Fruit fly (Drosophila melanogaster): Measurements from ENCODE around the gene Uros1.

The Uros1 gene

DNA sequence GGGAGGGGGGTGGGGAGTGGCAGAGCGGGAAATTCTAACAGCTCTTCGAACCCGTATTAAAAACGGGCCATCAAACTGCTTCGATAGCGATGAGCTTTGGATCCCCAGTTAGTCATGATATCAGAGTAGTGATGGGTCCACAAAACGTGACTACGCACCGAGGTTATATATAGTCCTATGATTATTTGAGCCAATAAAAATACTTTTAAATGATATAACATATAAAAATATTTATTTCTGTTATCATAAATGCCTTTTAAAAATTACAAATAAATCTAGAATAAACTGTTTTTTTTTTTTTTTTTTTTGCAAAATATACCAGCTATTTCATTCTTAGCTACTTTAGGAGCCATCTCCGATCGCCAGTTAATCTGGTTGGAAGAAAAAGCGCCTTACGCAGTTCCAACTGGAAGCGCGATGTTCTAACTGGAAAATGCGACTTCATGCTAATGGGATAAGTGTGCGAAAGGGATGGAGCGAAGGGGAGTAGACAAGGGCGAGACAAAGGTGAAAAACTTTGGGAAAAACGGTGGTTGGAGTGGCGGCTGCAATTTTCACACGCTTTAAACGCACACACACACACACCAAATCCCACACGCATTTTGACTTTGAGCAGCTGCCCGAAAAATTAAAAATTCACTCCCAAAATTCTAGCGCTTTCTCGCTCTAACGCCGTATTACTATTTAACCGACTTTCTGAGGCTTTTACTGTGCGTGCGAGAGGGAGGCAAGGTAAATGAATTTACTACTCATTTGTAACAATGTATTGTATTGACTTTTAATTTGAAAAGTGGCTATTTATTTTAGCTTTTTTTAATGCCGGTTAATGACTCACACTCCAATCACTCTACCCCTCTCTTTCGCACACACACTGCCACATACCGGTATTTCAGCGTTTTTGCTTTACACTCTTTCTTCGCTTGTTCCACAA, 3.0 kb downstream of the Uros1 start (continued):
- TF ChIP-seq ham (GFP tag; IDR thresholded peaks at IDR 0.05) (no peak), Bdp1 (GFP tag; optimal IDR thresholded peaks at IDR 0.05) (no peak), CG12104 (GFP tag; optimal IDR thresholded peaks at IDR 0.05) (peak; percentile 10), kay (GFP tag; optimal IDR thresholded peaks at IDR 0.05) (peak; percentile 45), bsh (GFP tag; optimal IDR thresholded peaks at IDR 0.05) (peak in 1 of 2 experiments; percentile 17), tgo (GFP tag; IDR thresholded peaks at IDR 0.05) (0 out of 3 replicates have a peak, but pooled peaks have one; percentile 31), Xrp1 (GFP tag; IDR thresholded peaks at IDR 0.05) (peak; percentile 39; the same call in 1 of the 2 replicates), CG15601 (tag; optimal IDR thresholded peaks at IDR 0.05) (peak; percentile 14), tll (GFP tag; optimal IDR thresholded peaks at IDR 0.05) (peak in 1 of 2 experiments; percentile 32), B-H2 (GFP tag; optimal IDR thresholded peaks at IDR 0.05) (no peak), CG3995 (GFP tag; optimal IDR thresholded peaks at IDR 0.05) (peak; percentile 84), zfh1 (GFP tag; IDR thresholded peaks at IDR 0.05) (0 out of 3 replicates have a peak, but pooled peaks have one; percentile 35), CG5180 (GFP tag; optimal IDR thresholded peaks at IDR 0.05) (peak; percentile 9), pnt (GFP tag; optimal IDR thresholded peaks at IDR 0.05) (no peak), lbe (GFP tag; optimal IDR thresholded peaks at IDR 0.05) (peak; percentile 14), CG7745 (tag; optimal IDR thresholded peaks at IDR 0.05) (peak; percentile 71), kni (GFP tag; optimal IDR thresholded peaks at IDR 0.05) (peak; percentile 46), slp2 (GFP tag; optimal IDR thresholded peaks at IDR 0.05) (no peak), CG30403 (GFP tag; optimal IDR thresholded peaks at IDR 0.05) (peak; percentile 29), CG10979 (tag; optimal IDR thresholded peaks at IDR 0.05) (peak; percentile 16), vvl (GFP tag; IDR thresholded peaks at IDR 0.05) (peak; percentile 76; the same call in 1 of the 2 replicates), CG9215 (GFP tag; IDR thresholded peaks at IDR 0.05) (peak; percentile 31; the same call in 1 of the 2 replicates), CG12769 (tag; optimal IDR thresholded peaks at IDR 0.05) (peak; percentile 12), CG7839 (tag; optimal IDR thresholded peaks at IDR 0.05) (peak; percentile 10), Rfx (GFP tag; IDR thresholded peaks at IDR 0.05) (0 out of 2 replicates have a peak, but pooled peaks have one; percentile 20), Nf-YA (GFP tag; IDR thresholded peaks at IDR 0.05) (no peak), CG1832 (GFP tag; optimal IDR thresholded peaks at IDR 0.05) (peak; percentile 52), ara (GFP tag; IDR thresholded peaks at IDR 0.05) (no peak), CG8290 (GFP tag; optimal IDR thresholded peaks at IDR 0.05) (no peak), CG8290 (tag; optimal IDR thresholded peaks at IDR 0.05) (no peak), HHEX (GFP tag; optimal IDR thresholded peaks at IDR 0.05) (no peak), CG31365 (tag; optimal IDR thresholded peaks at IDR 0.05) (no peak), gem (tag; optimal IDR thresholded peaks at IDR 0.05) (peak; percentile 55), pan (optimal IDR thresholded peaks at IDR 0.05) (no peak), pan (GFP tag; optimal IDR thresholded peaks at IDR 0.05 in 1 of 2, IDR thresholded peaks at IDR 0.05 in 1 of 2) (peak in 1 of 2 experiments; percentile 7), gcm (GFP tag; optimal IDR thresholded peaks at IDR 0.05) (peak; percentile 9), Optix (GFP tag; IDR thresholded peaks at IDR 0.05) (no peak), CG31224 (GFP tag; IDR thresholded peaks at IDR 0.05) (no peak), Elba2 (GFP tag; optimal IDR thresholded peaks at IDR 0.05) (peak; percentile 13), CG2678 (tag; optimal IDR thresholded peaks at IDR 0.05) (peak; percentile 44), lola (GFP tag; optimal IDR thresholded peaks at IDR 0.05) (peak in 1 of 3 experiments; percentile 12), Asciz (GFP tag; optimal IDR thresholded peaks at IDR 0.05) (peak; percentile 4), Dp (GFP tag; optimal IDR thresholded peaks at IDR 0.05) (no peak), tx (GFP tag; optimal IDR thresholded peaks at IDR 0.05) (no peak), CG18262 (tag; optimal IDR thresholded peaks at IDR 0.05) (peak; percentile 33), CG11504 (tag; optimal IDR thresholded peaks at IDR 0.05) (peak; percentile 9), Stat92E (GFP tag; optimal IDR thresholded peaks at IDR 0.05) (no peak)

Data from whole organism, embryonic.